Worm (Caenorhabditis elegans): ENCODE results near the gene pigw-1.
A peak's percentile ranks its signal among the peaks of the same experiment; 100 is the strongest.

Gene pigw-1

ce11 chrII:2862557-2863035 is 22.1 kb downstream of the pigw-1 start:
- TF ChIP-seq nhr-67 (tag; optimal IDR thresholded peaks at IDR 0.05) (no peak), fos-1 (tag; optimal IDR thresholded peaks at IDR 0.05) (no peak), ceh-9 (tag; optimal IDR thresholded peaks at IDR 0.05) (no peak), unc-39 (tag; optimal IDR thresholded peaks at IDR 0.05) (no peak), R02D3.7 (tag; optimal IDR thresholded peaks at IDR 0.05) (no peak), ceh-82 (tag; optimal IDR thresholded peaks at IDR 0.05) (no peak), pqm-1 (tag; optimal IDR thresholded peaks at IDR 0.05) (no peak), ZK546.5 (tag; optimal IDR thresholded peaks at IDR 0.05) (no peak), nhr-12 (tag; optimal IDR thresholded peaks at IDR 0.05) (no peak), elt-1 (tag; optimal IDR thresholded peaks at IDR 0.05) (no peak), nhr-77 (tag; optimal IDR thresholded peaks at IDR 0.05) (no peak)

ce11 chrII:2861385-2862099 is 23.2 kb downstream of the pigw-1 start:
- TF ChIP-seq ztf-11 (tag; optimal IDR thresholded peaks at IDR 0.05) (no peak), elt-2 (tag; optimal IDR thresholded peaks at IDR 0.05) (peak; percentile 19), fkh-10 (GFP tag; optimal IDR thresholded peaks at IDR 0.05) (no peak), lsy-12 (tag; optimal IDR thresholded peaks at IDR 0.05) (no peak), unc-39 (tag; optimal IDR thresholded peaks at IDR 0.05) (no peak), nhr-67 (tag; optimal IDR thresholded peaks at IDR 0.05) (no peak), R02D3.7 (tag; optimal IDR thresholded peaks at IDR 0.05) (no peak), aly-2 (tag; optimal IDR thresholded peaks at IDR 0.05) (no peak), nhr-237 (tag; optimal IDR thresholded peaks at IDR 0.05) (no peak), eor-1 (tag; optimal IDR thresholded peaks at IDR 0.05) (no peak), hmg-11 (tag; optimal IDR thresholded peaks at IDR 0.05) (peak; percentile 32), jun-1 (tag; optimal IDR thresholded peaks at IDR 0.05) (no peak)

- TF ChIP-seq ZK546.5 (tag; optimal IDR thresholded peaks at IDR 0.05) (no peak), egl-27 (tag; optimal IDR thresholded peaks at IDR 0.05) (no peak), nfya-1 (tag; optimal IDR thresholded peaks at IDR 0.05; ENCODE audit: insufficient read depth) (peak; percentile 10), R02D3.7 (tag; optimal IDR thresholded peaks at IDR 0.05) (no peak), tbx-2 (tag; optimal IDR thresholded peaks at IDR 0.05) (no peak), ztf-11 (tag; optimal IDR thresholded peaks at IDR 0.05) (no peak), nhr-23 (tag; optimal IDR thresholded peaks at IDR 0.05) (peak; percentile 43), fkh-2 (tag; optimal IDR thresholded peaks at IDR 0.05) (no peak), pqm-1 (tag; optimal IDR thresholded peaks at IDR 0.05) (no peak), ceh-82 (tag; optimal IDR thresholded peaks at IDR 0.05) (no peak), pha-4 (tag; optimal IDR thresholded peaks at IDR 0.05) (peak; percentile 24), lsy-12 (tag; optimal IDR thresholded peaks at IDR 0.05) (no peak), ceh-28 (tag; optimal IDR thresholded peaks at IDR 0.05) (no peak)
These were observed 24.6 kb downstream of the pigw-1 start for ce11 chrII:2859873-2860821.

- no peak for TF ChIP-seq R02D3.7 (tag; optimal IDR thresholded peaks at IDR 0.05)
- TF ChIP-seq ceh-16 (tag; optimal IDR thresholded peaks at IDR 0.05): no peak
- no peak for TF ChIP-seq snpc-4 (tag; optimal IDR thresholded peaks at IDR 0.05)
- no peak for TF ChIP-seq nhr-67 (tag; optimal IDR thresholded peaks at IDR 0.05)
- TF ChIP-seq mml-1 (tag; optimal IDR thresholded peaks at IDR 0.05): no peak
- TF ChIP-seq nhr-237 (tag; optimal IDR thresholded peaks at IDR 0.05): no peak
- no peak for TF ChIP-seq unc-39 (tag; optimal IDR thresholded peaks at IDR 0.05)
- TF ChIP-seq pqm-1 (tag; optimal IDR thresholded peaks at IDR 0.05): no peak
- TF ChIP-seq ceh-82 (tag; optimal IDR thresholded peaks at IDR 0.05): no peak
- TF ChIP-seq nhr-12 (tag; optimal IDR thresholded peaks at IDR 0.05): no peak
- no peak for TF ChIP-seq fos-1 (tag; optimal IDR thresholded peaks at IDR 0.05)
- no peak for TF ChIP-seq aly-2 (tag; optimal IDR thresholded peaks at IDR 0.05)
- TF ChIP-seq nhr-76 (tag; optimal IDR thresholded peaks at IDR 0.05): no peak
- TF ChIP-seq lsy-12 (tag; optimal IDR thresholded peaks at IDR 0.05): no peak
- TF ChIP-seq elt-2 (tag; optimal IDR thresholded peaks at IDR 0.05): no peak
- no peak for TF ChIP-seq ceh-9 (tag; optimal IDR thresholded peaks at IDR 0.05)
- TF ChIP-seq fkh-2 (tag; optimal IDR thresholded peaks at IDR 0.05): no peak
- TF ChIP-seq skn-1 (tag; optimal IDR thresholded peaks at IDR 0.05): no peak
- TF ChIP-seq lin-39 (tag; optimal IDR thresholded peaks at IDR 0.05): no peak
These were observed 25.4 kb downstream of the pigw-1 start for ce11 chrII:2859315-2859714.
